Fruit fly (Drosophila melanogaster) whole organism, embryonic: ENCODE measurements around the gene sit.

Experiments
- CG10366 ChIP-seq: fragments of 200-800 bp; sonication (Bioruptor generic); IDR thresholded peaks from 2 replicates; pipeline ENCODE4 v1.3.6; 2022; ENCODE audit warnings: missing biosample characterization, missing genetic modification characterization
- CG10543 ChIP-seq: fragments of 200-800 bp; sonication (Bioruptor generic); optimal IDR thresholded peaks from 3 replicates; lab custom pipeline; 2017; ENCODE audit warnings: missing biosample characterization, mild to moderate bottlenecking, missing genetic modification characterization, moderate library complexity
- CG10979 ChIP-seq: fragments of 200-800 bp; sonication (Bioruptor generic); optimal IDR thresholded peaks from 2 replicates; lab custom pipeline; 2018; ENCODE audit warnings: missing biosample characterization, mild to moderate bottlenecking, missing genetic modification characterization, moderate library complexity
- CG11504 ChIP-seq: fragments of 200-800 bp; sonication (Bioruptor generic); optimal IDR thresholded peaks from 3 replicates; lab custom pipeline; 2019; ENCODE audit warnings: missing biosample characterization, mild to moderate bottlenecking, missing genetic modification characterization, moderate library complexity
- CG12299 ChIP-seq: fragments of 200-800 bp; sonication (Bioruptor generic); optimal IDR thresholded peaks from 2 replicates; lab custom pipeline; 2018; ENCODE audit warnings: missing biosample characterization, mild to moderate bottlenecking, missing genetic modification characterization
- CG12391 ChIP-seq: fragments of 200-800 bp; sonication (Bioruptor generic); optimal IDR thresholded peaks from 3 replicates; lab custom pipeline; 2018; ENCODE audit warnings: missing biosample characterization, mild to moderate bottlenecking, missing genetic modification characterization, moderate library complexity
- CG13296 ChIP-seq: fragments of 200-800 bp; sonication (Bioruptor generic); optimal IDR thresholded peaks from 3 replicates; lab custom pipeline; 2018; ENCODE audit warnings: missing biosample characterization, mild to moderate bottlenecking, missing genetic modification characterization
- CG13424 ChIP-seq: fragments of 200-800 bp; sonication (Bioruptor generic); optimal IDR thresholded peaks from 2 replicates; lab custom pipeline; 2019; ENCODE audit warnings: missing biosample characterization, mild to moderate bottlenecking, missing genetic modification characterization, moderate library complexity
- CG15479 ChIP-seq: fragments of 200-800 bp; sonication (Bioruptor generic); optimal IDR thresholded peaks from 3 replicates; lab custom pipeline; 2019; ENCODE audit warnings: missing biosample characterization, mild to moderate bottlenecking, missing genetic modification characterization, moderate library complexity
- CG17912 ChIP-seq: fragments of 200-800 bp; sonication (Bioruptor generic); optimal IDR thresholded peaks from 2 replicates; lab custom pipeline; 2018; ENCODE audit warnings: missing biosample characterization, mild to moderate bottlenecking, missing genetic modification characterization
- CG2678 ChIP-seq: fragments of 200-800 bp; sonication (Bioruptor generic); optimal IDR thresholded peaks from 3 replicates; lab custom pipeline; 2019; ENCODE audit warnings: missing biosample characterization, mild to moderate bottlenecking, missing genetic modification characterization, moderate library complexity
- CG2712 ChIP-seq: fragments of 200-800 bp; optimal IDR thresholded peaks from 3 replicates; lab custom pipeline; 2019; ENCODE audit warnings: missing biosample characterization, mild to moderate bottlenecking, missing genetic modification characterization, moderate library complexity
- CG3163 ChIP-seq: fragments of 200-800 bp; sonication (Bioruptor generic); optimal IDR thresholded peaks from 3 replicates; lab custom pipeline; 2016; ENCODE audit warnings: missing biosample characterization, missing genetic modification characterization
- CG33213 ChIP-seq: fragments of 200-800 bp; sonication (Bioruptor generic); optimal IDR thresholded peaks from 3 replicates; lab custom pipeline; 2016; ENCODE audit warnings: missing biosample characterization, missing genetic modification characterization
- CG3995 ChIP-seq: fragments of 200-800 bp; sonication (Bioruptor generic); optimal IDR thresholded peaks from 3 replicates; lab custom pipeline; 2016; ENCODE audit warnings: missing biosample characterization, missing genetic modification characterization
- CG42726 ChIP-seq: fragments of 200-800 bp; sonication (Bioruptor generic); IDR thresholded peaks from 2 replicates; pipeline ENCODE4 v1.3.6; 2022; ENCODE audit warnings: missing biosample characterization, missing genetic modification characterization; ENCODE audit not compliant: partially characterized antibody
- CG9437 ChIP-seq: fragments of 200-800 bp; sonication (Bioruptor generic); optimal IDR thresholded peaks from 2 replicates; lab custom pipeline; 2018; ENCODE audit warnings: missing biosample characterization, mild to moderate bottlenecking, missing genetic modification characterization
- CoRest ChIP-seq: fragments of 200-800 bp; sonication (Bioruptor generic); optimal IDR thresholded peaks from 3 replicates; lab custom pipeline; 2018; ENCODE audit warnings: missing biosample characterization, mild to moderate bottlenecking, missing genetic modification characterization, moderate library complexity
- Deaf1 ChIP-seq: fragments of 200-800 bp; optimal IDR thresholded peaks from 3 replicates; lab custom pipeline; 2019; ENCODE audit warnings: missing biosample characterization, mild to moderate bottlenecking, missing genetic modification characterization, moderate library complexity
- Dp ChIP-seq: fragments of 200-800 bp; sonication (Bioruptor generic); optimal IDR thresholded peaks from 2 replicates; lab custom pipeline; 2018; ENCODE audit warnings: missing biosample characterization, mild to moderate bottlenecking, missing genetic modification characterization, moderate library complexity
- Ets65A ChIP-seq: fragments of 200-800 bp; sonication (Bioruptor generic); peaks from one replicate; lab custom pipeline; 2016; ENCODE audit warnings: missing biosample characterization, missing genetic modification characterization
- Hr3 ChIP-seq: fragments of 200-800 bp; sonication (Bioruptor generic); optimal IDR thresholded peaks from 3 replicates; lab custom pipeline; 2016; ENCODE audit warnings: missing biosample characterization, missing genetic modification characterization
- Kr ChIP-seq: fragments of 200-800 bp; sonication (Bioruptor generic); optimal IDR thresholded peaks from 2 replicates; lab custom pipeline; 2017; ENCODE audit warnings: missing biosample characterization, mild to moderate bottlenecking, missing genetic modification characterization
- Mes4 ChIP-seq: fragments of 200-800 bp; sonication (Bioruptor generic); optimal IDR thresholded peaks from 2 replicates; lab custom pipeline; 2016; ENCODE audit warnings: missing biosample characterization, missing genetic modification characterization
- Myb ChIP-seq: fragments of 200-800 bp; sonication (Bioruptor generic); optimal IDR thresholded peaks from 2 replicates; lab custom pipeline; 2016; ENCODE audit warnings: missing biosample characterization, missing genetic modification characterization
- Nf-YC ChIP-seq: fragments of 200-800 bp; optimal IDR thresholded peaks from 3 replicates; lab custom pipeline; 2019; ENCODE audit warnings: missing biosample characterization, mild to moderate bottlenecking, missing genetic modification characterization, moderate library complexity
- Ptx1 ChIP-seq: fragments of 200-800 bp; sonication (Bioruptor generic); IDR thresholded peaks from 2 replicates; pipeline ENCODE4 v1.3.6; 2022; ENCODE audit warnings: missing biosample characterization, missing genetic modification characterization
- Scr ChIP-seq: fragments of 200-800 bp; sonication (Bioruptor generic); IDR thresholded peaks from 2 replicates; pipeline ENCODE4 v1.3.6; 2022; ENCODE audit warnings: missing biosample characterization, missing genetic modification characterization; ENCODE audit not compliant: partially characterized antibody
- bcd ChIP-seq: fragments of 200-800 bp; sonication (Bioruptor generic); optimal IDR thresholded peaks from 2 replicates; lab custom pipeline; 2017; ENCODE audit warnings: missing biosample characterization, mild to moderate bottlenecking, missing genetic modification characterization
- cato ChIP-seq: fragments of 200-800 bp; sonication (Bioruptor generic); optimal IDR thresholded peaks from 2 replicates; lab custom pipeline; 2016; ENCODE audit warnings: missing biosample characterization, missing genetic modification characterization, borderline replicate concordance
- ci ChIP-seq: fragments of 200-800 bp; sonication (Bioruptor generic); IDR thresholded peaks from 3 replicates; pipeline ENCODE4 v1.3.6; 2022; ENCODE audit warnings: missing biosample characterization, missing genetic modification characterization
- crp ChIP-seq, 2 experiments: fragments of 200-800 bp; sonication (Bioruptor generic); optimal IDR thresholded peaks; 2 replicates in 1 of 2; 3 replicates in 1 of 2; lab custom pipeline; 2017; ENCODE audit warnings: missing biosample characterization in 2 of 2, missing genetic modification characterization in 2 of 2, mild to moderate bottlenecking in 1 of 2, moderate library complexity in 1 of 2
- ewg ChIP-seq: fragments of 200-800 bp; sonication (Bioruptor generic); optimal IDR thresholded peaks from 3 replicates; lab custom pipeline; 2017; ENCODE audit warnings: mild to moderate bottlenecking, missing biosample characterization, missing genetic modification reagents, missing genetic modification characterization
- exex ChIP-seq: fragments of 200-800 bp; sonication (Bioruptor generic); optimal IDR thresholded peaks from 4 replicates; lab custom pipeline; 2018; ENCODE audit warnings: missing biosample characterization, mild to moderate bottlenecking, missing genetic modification characterization, moderate library complexity
- ftz-f1 ChIP-seq: fragments of 200-800 bp; sonication (Bioruptor generic); optimal IDR thresholded peaks from 2 replicates; lab custom pipeline; 2016; ENCODE audit warnings: missing biosample characterization, missing genetic modification characterization
- grau ChIP-seq: fragments of 200-800 bp; optimal IDR thresholded peaks from 3 replicates; lab custom pipeline; 2019; ENCODE audit warnings: missing biosample characterization, mild to moderate bottlenecking, missing genetic modification characterization, moderate library complexity
- her ChIP-seq: fragments of 200-800 bp; sonication (Bioruptor generic); optimal IDR thresholded peaks from 2 replicates; lab custom pipeline; 2016; ENCODE audit warnings: missing biosample characterization, missing genetic modification characterization
- kni ChIP-seq: fragments of 200-800 bp; sonication (Bioruptor generic); optimal IDR thresholded peaks from 3 replicates; lab custom pipeline; 2017; ENCODE audit warnings: mild to moderate bottlenecking, missing biosample characterization, missing genetic modification reagents, missing genetic modification characterization
- knrl ChIP-seq: fragments of 200-800 bp; sonication (Bioruptor generic); IDR thresholded peaks from 3 replicates; pipeline ENCODE4 v1.3.6; 2022; ENCODE audit warnings: missing biosample characterization, missing genetic modification characterization; ENCODE audit not compliant: partially characterized antibody
- lilli ChIP-seq: fragments of 200-800 bp; sonication (Bioruptor generic); optimal IDR thresholded peaks from 3 replicates; lab custom pipeline; 2016; ENCODE audit warnings: missing biosample characterization, missing genetic modification characterization
- nerfin-2 ChIP-seq: fragments of 200-800 bp; sonication (Bioruptor generic); IDR thresholded peaks from 2 replicates; pipeline ENCODE4 v1.3.6; 2022; ENCODE audit warnings: missing biosample characterization, missing genetic modification characterization; ENCODE audit not compliant: partially characterized antibody
- onecut ChIP-seq: fragments of 200-800 bp; sonication (Bioruptor generic); IDR thresholded peaks from 2 replicates; pipeline ENCODE4 v1.3.6; 2022; ENCODE audit warnings: missing biosample characterization, missing genetic modification characterization
- org-1 ChIP-seq: fragments of 200-800 bp; sonication (Bioruptor generic); optimal IDR thresholded peaks from 2 replicates; lab custom pipeline; 2017; ENCODE audit warnings: missing biosample characterization, missing genetic modification characterization
- pan ChIP-seq, 4 experiments: fragments of >200 bp in 3 of 4; fragments of 200-800 bp in 1 of 4; sonication (Bioruptor generic) in 1 of 4; optimal IDR thresholded peaks in 3 of 4; IDR thresholded peaks in 1 of 4; 2 replicates each; pipeline versions ENCODE4 v1.3.6 to Lab custom; 2017 to 2022; ENCODE audit warnings: missing biosample characterization in 2 of 4, missing genetic modification characterization in 2 of 4, mixed read lengths in 1 of 4
- row ChIP-seq: fragments of 200-800 bp; sonication (Bioruptor generic); IDR thresholded peaks from 3 replicates; pipeline ENCODE4 v1.3.6; 2022; ENCODE audit warnings: missing biosample characterization, missing genetic modification characterization
- scrt ChIP-seq: fragments of 200-800 bp; sonication (Bioruptor generic); optimal IDR thresholded peaks from 2 replicates; lab custom pipeline; 2018; ENCODE audit warnings: missing biosample characterization, mild to moderate bottlenecking, missing genetic modification characterization, moderate library complexity
- sob ChIP-seq: fragments of 200-800 bp; sonication (Bioruptor generic); IDR thresholded peaks from 2 replicates; pipeline ENCODE4 v1.3.6; 2022; ENCODE audit warnings: missing biosample characterization, missing genetic modification characterization
- vvl ChIP-seq: fragments of 200-800 bp; sonication (Bioruptor generic); IDR thresholded peaks from 2 replicates; pipeline ENCODE4 v1.3.6; 2022; ENCODE audit warnings: missing biosample characterization, missing genetic modification characterization
- zen ChIP-seq: fragments of 200-800 bp; sonication (Bioruptor generic); optimal IDR thresholded peaks from 3 replicates; lab custom pipeline; 2018; ENCODE audit warnings: missing biosample characterization, mild to moderate bottlenecking, missing genetic modification characterization, moderate library complexity

The sit gene

dm6 chr3R:22547585-22548022 is 14.8 kb downstream of the sit start, which contains the start of gene AdipoR (continued):
- peak; percentile 49 for TF ChIP-seq her
- TF ChIP-seq Myb (GFP tag; lab: Kevin White, UChicago), result peak; percentile 74
- no peak for TF ChIP-seq Hr3
- peak; percentile 37 for TF ChIP-seq CG11504
- TF ChIP-seq ci (GFP tag; lab: Robert Waterston, UW), result peak; percentile 65
- TF ChIP-seq CG12391 (tag; lab: Kevin White, UChicago), result peak; percentile 35
- peak; percentile 28 for TF ChIP-seq CG10979 (tag; lab: Kevin White, UChicago)
- TF ChIP-seq sob (GFP tag; lab: Robert Waterston, UW), result peak; percentile 12; the same call in 1 of the 2 replicates
- peak; percentile 37 for TF ChIP-seq zen (tag; lab: Kevin White, UChicago)
- TF ChIP-seq Scr, result peak; percentile 47
- peak; percentile 88 for TF ChIP-seq CG3995
- peak; percentile 36 for TF ChIP-seq lilli (GFP tag; lab: Kevin White, UChicago)
- TF ChIP-seq ftz-f1 (GFP tag; lab: Kevin White, UChicago), result peak; percentile 18
- peak; percentile 24 for TF ChIP-seq exex (tag; lab: Kevin White, UChicago)
- peak; percentile 35 for TF ChIP-seq kni (GFP tag; lab: Kevin White, UChicago)
- peak; percentile 14 for TF ChIP-seq CG13424
- TF ChIP-seq Nf-YC, result peak; percentile 39
- peak; percentile 21 for TF ChIP-seq grau (tag; lab: Kevin White, UChicago)
- peak; percentile 38 for TF ChIP-seq CG9437 (GFP tag; lab: Kevin White, UChicago)
- TF ChIP-seq CG10366, result no peak
- TF ChIP-seq crp (GFP tag; optimal IDR thresholded peaks at IDR 0.05; lab: Kevin White, UChicago), result peak; percentile 95 to 99
- 0 out of 2 replicates have a peak, but pooled peaks have one; percentile 14 for TF ChIP-seq Ptx1 (GFP tag; lab: Robert Waterston, UW)
- no peak for TF ChIP-seq Kr (GFP tag; lab: Kevin White, UChicago)
- TF ChIP-seq CG33213 (GFP tag; lab: Kevin White, UChicago), result peak; percentile 51
- TF ChIP-seq org-1, result no peak
- TF ChIP-seq knrl (GFP tag; lab: Robert Waterston, UW), result peak; percentile 55
- peak; percentile 34 for TF ChIP-seq bcd (GFP tag; lab: Kevin White, UChicago)
- TF ChIP-seq CG3163, result no peak
- TF ChIP-seq pan (optimal IDR thresholded peaks at IDR 0.05; lab: Kevin White, UChicago), result no peak
- peak in 1 of 2 experiments; percentile 18 for TF ChIP-seq pan (GFP tag; optimal IDR thresholded peaks at IDR 0.05 in 1 of 2, IDR thresholded peaks at IDR 0.05 in 1 of 2)
- peak; percentile 52; the same call in 1 of the 2 replicates for TF ChIP-seq vvl (GFP tag; lab: Robert Waterston, UW)
- TF ChIP-seq nerfin-2 (GFP tag; lab: Robert Waterston, UW), result no peak
- TF ChIP-seq CG10543 (GFP tag; lab: Kevin White, UChicago), result peak; percentile 25
- TF ChIP-seq Mes4 (GFP tag; lab: Kevin White, UChicago), result peak; percentile 4
- TF ChIP-seq CoRest (tag; lab: Kevin White, UChicago), result peak; percentile 34
- no peak for TF ChIP-seq CG13296 (GFP tag; lab: Kevin White, UChicago)
- TF ChIP-seq CG17912 (GFP tag; lab: Kevin White, UChicago), result peak; percentile 3
- TF ChIP-seq CG42726 (GFP tag; lab: Robert Waterston, UW), result no peak
- no peak for TF ChIP-seq CG15479 (GFP tag; lab: Kevin White, UChicago)
- peak; percentile 28; the same call in 1 of the 2 replicates for TF ChIP-seq onecut (GFP tag; lab: Robert Waterston, UW)
- no peak for TF ChIP-seq cato (GFP tag; lab: Kevin White, UChicago)
- TF ChIP-seq scrt, result no peak
- TF ChIP-seq CG12299 (tag; lab: Kevin White, UChicago), result peak; percentile 32
- TF ChIP-seq CG2712 (tag; lab: Kevin White, UChicago), result peak; percentile 40
- TF ChIP-seq row (GFP tag; lab: Robert Waterston, UW), result peak; percentile 50; the same call in 2 of the 3 replicates
- peak; percentile 18 for TF ChIP-seq CG2678
- peak; percentile 97 for TF ChIP-seq Dp (GFP tag; lab: Kevin White, UChicago)
- TF ChIP-seq Ets65A, result no peak
- TF ChIP-seq ewg (GFP tag; lab: Kevin White, UChicago), result peak; percentile 62
- TF ChIP-seq Deaf1, result peak; percentile 44
